Worm (Caenorhabditis elegans) whole organism, L4/young adult: ENCODE data around the gene tag-250.
A peak's percentile ranks its signal among the peaks of the same experiment; 100 is the strongest.

Experiments used
- W03F9.2 ChIP-seq: fragments of 150-350 bp; optimal IDR thresholded peaks from 2 replicates; lab custom pipeline; 2014; ENCODE audit warnings: missing biosample characterization, missing genetic modification characterization
- dao-5 ChIP-seq: sonication (generic microtip); optimal IDR thresholded peaks from 2 replicates; lab custom pipeline; 2016; ENCODE audit warnings: missing genotype, missing genetic modification characterization, moderate library complexity, missing compliant biosample characterization
- him-1 ChIP-seq: sonication (generic microtip); optimal IDR thresholded peaks from 2 replicates; lab custom pipeline; 2016; ENCODE audit warnings: missing genotype, missing genetic modification reagents, missing genetic modification characterization, missing compliant biosample characterization

The tag-250 gene

ce11 chrIII:7950447-7950846, 25.7 kb upstream of the tag-250 start:
- TF ChIP-seq him-1 (tag; lab: Kevin White, UChicago) (no peak), W03F9.2 (no peak), dao-5 (tag; lab: Kevin White, UChicago) (no peak)

- TF ChIP-seq dao-5 (tag; lab: Kevin White, UChicago), result no peak
- no peak for TF ChIP-seq W03F9.2
- TF ChIP-seq him-1 (tag; lab: Kevin White, UChicago), result no peak
These were observed 24.1 kb upstream of the tag-250 start, which contains the start of gene col-90 for ce11 chrIII:7948802-7949201. TSS of gene col-90 (plus strand) at chrIII:7948838.

ce11 chrIII:7947677-7948076, 23.0 kb upstream of the tag-250 start:
- TF ChIP-seq him-1 (tag; lab: Kevin White, UChicago) (no peak), W03F9.2 (no peak), dao-5 (tag; lab: Kevin White, UChicago) (no peak)

ce11 chrIII:7946968-7947491, 22.3 kb upstream of the tag-250 start, which contains the start of gene gsto-1:
TSS of gene gsto-1 (minus strand) at chrIII:7947018.
- TF ChIP-seq W03F9.2 (no peak), him-1 (tag; lab: Kevin White, UChicago) (no peak), dao-5 (tag; lab: Kevin White, UChicago) (no peak)

- no peak for TF ChIP-seq him-1 (tag; lab: Kevin White, UChicago)
- TF ChIP-seq dao-5 (tag; lab: Kevin White, UChicago), result no peak
- no peak for TF ChIP-seq W03F9.2
These were observed 16.7 kb upstream of the tag-250 start, which contains the start of gene kle-2 for ce11 chrIII:7941417-7941816. TSS of gene kle-2 (plus strand) at chrIII:7941717.

- no peak for TF ChIP-seq W03F9.2
- TF ChIP-seq dao-5 (tag; lab: Kevin White, UChicago), result no peak
- no peak for TF ChIP-seq him-1 (tag; lab: Kevin White, UChicago)
These were observed 16.1 kb upstream of the tag-250 start, which contains the start of gene C29E4.12 for ce11 chrIII:7940819-7941218. TSS of gene C29E4.12 (plus strand) at chrIII:7941151.

ce11 chrIII:7937548-7937947, 12.8 kb upstream of the tag-250 start, which contains the start of gene C29E4.10:
TSS of gene C29E4.10 (plus strand) at chrIII:7937848.
- TF ChIP-seq dao-5 (tag; lab: Kevin White, UChicago) (no peak), W03F9.2 (no peak), him-1 (tag; lab: Kevin White, UChicago) (no peak)

ce11 chrIII:7933235-7933634, 8.5 kb upstream of the tag-250 start, which contains the start of gene ran-2:
TSS of gene ran-2 (plus strand) at chrIII:7933535.
- TF ChIP-seq dao-5 (tag; lab: Kevin White, UChicago), result no peak
- TF ChIP-seq W03F9.2, result no peak
- TF ChIP-seq him-1 (tag; lab: Kevin White, UChicago), result no peak

- TF ChIP-seq W03F9.2 (peak; percentile 53), dao-5 (tag; lab: Kevin White, UChicago) (no peak), him-1 (tag; lab: Kevin White, UChicago) (no peak)
These were observed 3.9 kb upstream of the tag-250 start, which contains the start of the genes C29E4.13 and npp-15 for ce11 chrIII:7928549-7929129. TSS of gene C29E4.13 (minus strand) at chrIII:7928717. TSS of gene npp-15 (plus strand) at chrIII:7929043.

- no peak for TF ChIP-seq him-1 (tag; lab: Kevin White, UChicago)
- TF ChIP-seq W03F9.2, result no peak
- TF ChIP-seq dao-5 (tag; lab: Kevin White, UChicago), result no peak
These were observed 1.2 kb upstream of the tag-250 start for ce11 chrIII:7925968-7926367.

ce11 chrIII:7922207-7922606, 2.5 kb downstream of the tag-250 start, which contains the start of gene C29E4.17:
TSS of gene C29E4.17 (plus strand) at chrIII:7922507.
- no peak for TF ChIP-seq him-1 (tag; lab: Kevin White, UChicago)
- TF ChIP-seq W03F9.2, result no peak
- TF ChIP-seq dao-5 (tag; lab: Kevin White, UChicago), result no peak

- no peak for TF ChIP-seq W03F9.2
- TF ChIP-seq him-1 (tag; lab: Kevin White, UChicago), result no peak
- no peak for TF ChIP-seq dao-5 (tag; lab: Kevin White, UChicago)
These were observed 4.9 kb downstream of the tag-250 start, which contains the start of gene C29E4.14 for ce11 chrIII:7919823-7920222. TSS of gene C29E4.14 (plus strand) at chrIII:7920123.

ce11 chrIII:7917667-7918066, 7.1 kb downstream of the tag-250 start, which contains the start of gene gly-3:
TSS of gene gly-3 (minus strand) at chrIII:7917767.
- TF ChIP-seq him-1 (tag; lab: Kevin White, UChicago), result no peak
- no peak for TF ChIP-seq dao-5 (tag; lab: Kevin White, UChicago)
- no peak for TF ChIP-seq W03F9.2

ce11 chrIII:7913488-7913887, 11.2 kb downstream of the tag-250 start, which contains the start of gene ZK688.12:
TSS of gene ZK688.12 (minus strand) at chrIII:7913588.
- no peak for TF ChIP-seq him-1 (tag; lab: Kevin White, UChicago)
- no peak for TF ChIP-seq dao-5 (tag; lab: Kevin White, UChicago)
- no peak for TF ChIP-seq W03F9.2
